Fruit fly (Drosophila melanogaster) whole organism, embryonic: Measurements from ENCODE around the gene Mrp5.

Experiments used
- Bdp1 ChIP-seq: fragments of 200-800 bp; sonication (Bioruptor generic); optimal IDR thresholded peaks from 3 replicates; lab custom pipeline; 2016; ENCODE audit warnings: missing biosample characterization, missing genetic modification characterization
- CG1024 ChIP-seq: fragments of 200-800 bp; sonication (Bioruptor generic); IDR thresholded peaks from 2 replicates; pipeline ENCODE4 v1.3.6; 2022; ENCODE audit warnings: missing biosample characterization, missing genetic modification characterization
- CG10462 ChIP-seq: fragments of 200-800 bp; sonication (Bioruptor generic); optimal IDR thresholded peaks from 2 replicates; lab custom pipeline; 2016; ENCODE audit warnings: missing biosample characterization, missing genetic modification characterization
- CG10543 ChIP-seq: fragments of 200-800 bp; sonication (Bioruptor generic); optimal IDR thresholded peaks from 3 replicates; lab custom pipeline; 2017; ENCODE audit warnings: missing biosample characterization, mild to moderate bottlenecking, missing genetic modification characterization, moderate library complexity
- CG12769 ChIP-seq: fragments of 200-800 bp; sonication (Bioruptor generic); optimal IDR thresholded peaks from 2 replicates; lab custom pipeline; 2019; ENCODE audit warnings: missing biosample characterization, mild to moderate bottlenecking, missing genetic modification characterization, moderate library complexity
- CG14860 ChIP-seq: fragments of 200-800 bp; sonication (Bioruptor generic); IDR thresholded peaks from 3 replicates; pipeline ENCODE4 v1.3.6; 2022; ENCODE audit warnings: missing biosample characterization, missing genetic modification characterization; ENCODE audit not compliant: partially characterized antibody
- CG1529 ChIP-seq: fragments of 200-800 bp; sonication (Bioruptor generic); optimal IDR thresholded peaks from 3 replicates; lab custom pipeline; 2018; ENCODE audit warnings: missing biosample characterization, missing genetic modification characterization
- CG16815 ChIP-seq: fragments of 200-800 bp; sonication (Bioruptor generic); optimal IDR thresholded peaks from 3 replicates; lab custom pipeline; 2017; ENCODE audit warnings: missing biosample characterization, mild to moderate bottlenecking, missing genetic modification characterization
- CG17359 ChIP-seq: fragments of 200-800 bp; sonication (Bioruptor generic); optimal IDR thresholded peaks from 3 replicates; lab custom pipeline; 2018; ENCODE audit warnings: missing biosample characterization, mild to moderate bottlenecking, missing genetic modification characterization, moderate library complexity
- CG18599 ChIP-seq: fragments of 200-800 bp; sonication (Bioruptor generic); optimal IDR thresholded peaks from 3 replicates; lab custom pipeline; 2017; ENCODE audit warnings: missing biosample characterization, missing genetic modification characterization, mild to moderate bottlenecking, moderate library complexity, missing genetic modification reagents
- CG18619 ChIP-seq: fragments of 200-800 bp; sonication (Bioruptor generic); optimal IDR thresholded peaks from 3 replicates; lab custom pipeline; 2017; ENCODE audit warnings: missing biosample characterization, mild to moderate bottlenecking, missing genetic modification characterization
- CG30020 ChIP-seq: fragments of 200-800 bp; optimal IDR thresholded peaks from 2 replicates; lab custom pipeline; 2019; ENCODE audit warnings: missing biosample characterization, mild to moderate bottlenecking, missing genetic modification characterization, moderate library complexity
- CG33213 ChIP-seq: fragments of 200-800 bp; sonication (Bioruptor generic); optimal IDR thresholded peaks from 3 replicates; lab custom pipeline; 2016; ENCODE audit warnings: missing biosample characterization, missing genetic modification characterization
- CG33557 ChIP-seq: fragments of 200-800 bp; sonication (Bioruptor generic); optimal IDR thresholded peaks from 2 replicates; lab custom pipeline; 2019; ENCODE audit warnings: missing biosample characterization, mild to moderate bottlenecking, missing genetic modification characterization, moderate library complexity
- CG34422 ChIP-seq: fragments of 200-800 bp; sonication (Bioruptor generic); IDR thresholded peaks from 3 replicates; pipeline ENCODE4 v1.3.6; 2022; ENCODE audit warnings: missing biosample characterization, missing genetic modification characterization
- CG6175 ChIP-seq: fragments of 200-800 bp; sonication (Bioruptor generic); IDR thresholded peaks from 3 replicates; pipeline ENCODE4 v1.3.6; 2022; ENCODE audit warnings: missing biosample characterization, missing genetic modification characterization
- CG7745 ChIP-seq: fragments of 200-800 bp; sonication (Bioruptor generic); optimal IDR thresholded peaks from 2 replicates; lab custom pipeline; 2018; ENCODE audit warnings: missing biosample characterization, mild to moderate bottlenecking, missing genetic modification characterization, moderate library complexity
- Chrac-16 ChIP-seq: fragments of 200-800 bp; sonication (Bioruptor generic); optimal IDR thresholded peaks from 3 replicates; lab custom pipeline; 2016; ENCODE audit warnings: missing biosample characterization, missing genetic modification characterization
- Dek ChIP-seq: fragments of 200-800 bp; sonication (Bioruptor generic); optimal IDR thresholded peaks from 3 replicates; lab custom pipeline; 2019; ENCODE audit warnings: missing biosample characterization, mild to moderate bottlenecking, missing genetic modification characterization, moderate library complexity
- Dfd ChIP-seq, 2 experiments: fragments of >200 bp; optimal IDR thresholded peaks; 2 replicates each; lab custom pipeline; 2017; ENCODE audit warnings: missing biosample characterization in 2 of 2, missing genetic modification characterization in 2 of 2
- Gsc ChIP-seq: fragments of 200-800 bp; sonication (Bioruptor generic); IDR thresholded peaks from 2 replicates; pipeline ENCODE4 v1.3.6; 2022; ENCODE audit warnings: missing biosample characterization, missing genetic modification characterization
- HmgD ChIP-seq: fragments of 200-800 bp; sonication (Bioruptor generic); optimal IDR thresholded peaks from 3 replicates; lab custom pipeline; 2016; ENCODE audit warnings: missing biosample characterization, missing genetic modification characterization
- Lim3 ChIP-seq: fragments of 200-800 bp; sonication (Bioruptor generic); IDR thresholded peaks from 2 replicates; pipeline ENCODE4 v1.3.6; 2022; ENCODE audit warnings: missing biosample characterization, missing genetic modification characterization
- Lpt ChIP-seq: fragments of >200 bp; optimal IDR thresholded peaks from 2 replicates; lab custom pipeline; 2018; ENCODE audit warnings: missing biosample characterization, missing genetic modification characterization
- Med ChIP-seq: fragments of 200-800 bp; sonication (Bioruptor generic); peaks from one replicate; lab custom pipeline; 2016; ENCODE audit warnings: missing biosample characterization, missing genetic modification characterization, mild to moderate bottlenecking, inconsistent platforms, moderate library complexity
- Meics ChIP-seq: fragments of 200-800 bp; sonication (Bioruptor generic); optimal IDR thresholded peaks from 2 replicates; lab custom pipeline; 2017; ENCODE audit warnings: missing biosample characterization, mild to moderate bottlenecking, missing genetic modification characterization
- Pdp1 ChIP-seq, 2 experiments: fragments of 200-800 bp; sonication (Bioruptor generic); optimal IDR thresholded peaks; 3 replicates each; lab custom pipeline; 2016; ENCODE audit warnings: missing biosample characterization in 2 of 2, missing genetic modification characterization in 2 of 2, mild to moderate bottlenecking in 1 of 2, moderate library complexity in 1 of 2
- Scr ChIP-seq: fragments of 200-800 bp; sonication (Bioruptor generic); IDR thresholded peaks from 2 replicates; pipeline ENCODE4 v1.3.6; 2022; ENCODE audit warnings: missing biosample characterization, missing genetic modification characterization; ENCODE audit not compliant: partially characterized antibody
- Sin3A ChIP-seq: fragments of >200 bp; optimal IDR thresholded peaks from 2 replicates; lab custom pipeline; 2018
- abd-A ChIP-seq: fragments of 200-800 bp; sonication (Bioruptor generic); optimal IDR thresholded peaks from 3 replicates; lab custom pipeline; 2019; ENCODE audit warnings: missing biosample characterization, mild to moderate bottlenecking, missing genetic modification characterization, moderate library complexity
- ash1 ChIP-seq: fragments of 200-800 bp; sonication (Bioruptor generic); optimal IDR thresholded peaks from 2 replicates; lab custom pipeline; 2018; ENCODE audit warnings: missing biosample characterization, mild to moderate bottlenecking, missing genetic modification characterization
- ato ChIP-seq: fragments of 200-800 bp; sonication (Bioruptor generic); IDR thresholded peaks from 2 replicates; pipeline ENCODE4 v1.3.6; 2022; ENCODE audit warnings: missing biosample characterization, missing genetic modification characterization; ENCODE audit not compliant: partially characterized antibody
- bcd ChIP-seq: fragments of 200-800 bp; sonication (Bioruptor generic); optimal IDR thresholded peaks from 2 replicates; lab custom pipeline; 2017; ENCODE audit warnings: missing biosample characterization, mild to moderate bottlenecking, missing genetic modification characterization
- caup ChIP-seq: fragments of 200-800 bp; sonication (Bioruptor generic); optimal IDR thresholded peaks from 3 replicates; lab custom pipeline; 2017; ENCODE audit warnings: missing biosample characterization, mild to moderate bottlenecking, missing genetic modification characterization, moderate library complexity; ENCODE audit not compliant: severe bottlenecking
- chinmo ChIP-seq: fragments of 200-800 bp; sonication (Bioruptor generic); IDR thresholded peaks from 4 replicates; pipeline ENCODE4 v1.3.6; 2022; ENCODE audit warnings: missing biosample characterization, missing genetic modification characterization; ENCODE audit not compliant: partially characterized antibody
- cwo ChIP-seq: fragments of 200-800 bp; sonication (Bioruptor generic); optimal IDR thresholded peaks from 3 replicates; lab custom pipeline; 2017; ENCODE audit warnings: missing biosample characterization, missing genetic modification characterization, mild to moderate bottlenecking, moderate library complexity, missing genetic modification reagents
- danr ChIP-seq: fragments of 200-800 bp; sonication (Bioruptor generic); IDR thresholded peaks from 2 replicates; pipeline ENCODE4 v1.3.6; 2022; ENCODE audit warnings: missing biosample characterization, missing genetic modification characterization
- ewg ChIP-seq: fragments of 200-800 bp; sonication (Bioruptor generic); optimal IDR thresholded peaks from 3 replicates; lab custom pipeline; 2017; ENCODE audit warnings: mild to moderate bottlenecking, missing biosample characterization, missing genetic modification reagents, missing genetic modification characterization
- exex ChIP-seq: fragments of 200-800 bp; sonication (Bioruptor generic); optimal IDR thresholded peaks from 4 replicates; lab custom pipeline; 2018; ENCODE audit warnings: missing biosample characterization, mild to moderate bottlenecking, missing genetic modification characterization, moderate library complexity
- gem ChIP-seq: fragments of 200-800 bp; sonication (Bioruptor generic); optimal IDR thresholded peaks from 2 replicates; lab custom pipeline; 2019; ENCODE audit warnings: missing biosample characterization, mild to moderate bottlenecking, missing genetic modification characterization, moderate library complexity
- grn ChIP-seq: fragments of 200-800 bp; sonication (Bioruptor generic); optimal IDR thresholded peaks from 3 replicates; lab custom pipeline; 2017; ENCODE audit warnings: missing biosample characterization, missing genetic modification characterization
- sd ChIP-seq: fragments of 200-800 bp; sonication (Bioruptor generic); optimal IDR thresholded peaks from 3 replicates; lab custom pipeline; 2018; ENCODE audit warnings: missing biosample characterization, mild to moderate bottlenecking, missing genetic modification characterization, moderate library complexity
- sens ChIP-seq: fragments of 200-800 bp; sonication (Bioruptor generic); peaks from one replicate; lab custom pipeline; 2016; ENCODE audit warnings: missing biosample characterization, missing genetic modification characterization
- slbo ChIP-seq: fragments of 200-800 bp; sonication (Bioruptor generic); IDR thresholded peaks from 2 replicates; pipeline ENCODE4 v1.3.6; 2022; ENCODE audit warnings: missing biosample characterization, missing genetic modification characterization
- sr ChIP-seq: fragments of 200-800 bp; sonication (Bioruptor generic); IDR thresholded peaks from 3 replicates; pipeline ENCODE4 v1.3.6; 2022; ENCODE audit warnings: missing biosample characterization, missing genetic modification characterization
- tin ChIP-seq: fragments of 200-800 bp; sonication (Bioruptor generic); optimal IDR thresholded peaks from 3 replicates; lab custom pipeline; 2016; ENCODE audit warnings: missing biosample characterization, missing genetic modification characterization
- tio ChIP-seq: fragments of 200-800 bp; sonication (Bioruptor generic); optimal IDR thresholded peaks from 2 replicates; lab custom pipeline; 2017; ENCODE audit warnings: missing biosample characterization, missing genetic modification characterization, inconsistent platforms
- twi ChIP-seq: fragments of 200-800 bp; optimal IDR thresholded peaks from 2 replicates; lab custom pipeline; 2019; ENCODE audit warnings: missing biosample characterization, mild to moderate bottlenecking, missing genetic modification characterization, moderate library complexity
- zfh1 ChIP-seq: fragments of 200-800 bp; sonication (Bioruptor generic); IDR thresholded peaks from 3 replicates; pipeline ENCODE4 v1.3.6; 2022; ENCODE audit warnings: missing biosample characterization, missing genetic modification characterization

Mrp5 gene

DNA sequence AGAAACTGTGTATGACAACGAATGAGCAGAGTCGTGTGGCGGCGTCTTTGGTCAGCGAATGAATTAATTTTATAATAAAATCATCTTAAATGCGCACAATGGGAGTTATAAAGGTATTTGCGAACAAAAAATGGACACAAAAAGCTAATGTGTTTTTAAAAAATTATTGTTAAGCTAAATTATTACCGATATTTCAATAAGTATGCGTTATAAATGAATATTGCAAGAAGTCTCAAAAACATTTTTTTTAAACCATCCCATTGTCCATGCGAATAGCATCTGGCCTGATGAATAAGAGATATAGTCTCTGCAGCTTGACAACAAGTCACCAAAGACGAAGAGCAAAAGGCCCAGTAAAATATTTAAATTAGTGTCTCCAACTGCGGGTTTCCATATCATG lies 44.5 kb downstream of the Mrp5 start (continued):
- no peak for TF ChIP-seq CG30020
- TF ChIP-seq ewg (GFP tag; lab: Kevin White, UChicago), result peak; percentile 46
- no peak for TF ChIP-seq Sin3A (lab: Kevin White, UChicago)
- TF ChIP-seq tin, result peak; percentile 7
- no peak for TF ChIP-seq CG18619 (GFP tag; lab: Kevin White, UChicago)
- TF ChIP-seq CG10462 (GFP tag; lab: Kevin White, UChicago), result no peak
- TF ChIP-seq CG17359 (tag; lab: Kevin White, UChicago), result peak; percentile 84
- no peak for TF ChIP-seq CG1529 (GFP tag; lab: Kevin White, UChicago)
- TF ChIP-seq caup, result peak; percentile 28
- no peak for TF ChIP-seq HmgD (GFP tag; lab: Kevin White, UChicago)
- no peak for TF ChIP-seq CG14860 (GFP tag; lab: Robert Waterston, UW)
- no peak for TF ChIP-seq CG1024 (GFP tag; lab: Robert Waterston, UW)
- TF ChIP-seq twi (tag; lab: Kevin White, UChicago), result no peak
- no peak for TF ChIP-seq CG7745 (tag; lab: Kevin White, UChicago)
- TF ChIP-seq ash1 (GFP tag; lab: Kevin White, UChicago), result no peak
- no peak for TF ChIP-seq Lpt
- TF ChIP-seq tio (GFP tag; lab: Kevin White, UChicago), result peak; percentile 14
- peak; percentile 71 for TF ChIP-seq Meics (GFP tag; lab: Kevin White, UChicago)
- TF ChIP-seq Dfd (GFP tag; optimal IDR thresholded peaks at IDR 0.05; lab: Kevin White, UChicago), result no peak

DNA sequence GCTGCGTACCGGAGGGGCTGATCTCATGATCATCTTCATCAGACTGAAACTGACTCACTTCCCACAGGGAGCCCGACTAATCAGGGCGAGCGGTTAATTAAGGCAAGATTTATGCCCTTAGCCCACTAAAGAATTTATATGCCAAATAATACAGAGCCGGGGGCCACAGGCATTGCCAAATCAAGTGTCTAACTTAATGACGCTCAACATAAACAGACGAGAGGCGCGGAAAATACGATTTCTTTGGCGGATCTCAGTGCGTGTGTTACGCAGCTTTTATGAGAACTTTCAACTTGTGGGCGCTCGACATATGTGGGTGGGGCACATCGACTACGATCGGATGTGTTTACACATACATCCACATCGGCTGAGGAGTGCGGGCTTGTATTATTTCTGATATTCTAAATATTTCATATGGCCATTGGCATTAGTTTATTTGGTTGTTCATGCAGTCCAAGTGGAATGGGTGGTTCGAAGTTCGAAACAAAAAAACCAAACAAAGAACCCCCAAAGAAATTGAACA lies 48.6 kb downstream of the Mrp5 start:
- TF ChIP-seq sens (GFP tag; lab: Kevin White, UChicago), result peak; percentile 70
- TF ChIP-seq Pdp1 (GFP tag; optimal IDR thresholded peaks at IDR 0.05; lab: Kevin White, UChicago), result peak in 1 of 2 experiments; percentile 30
- no peak for TF ChIP-seq bcd (GFP tag; lab: Kevin White, UChicago)
- TF ChIP-seq abd-A (tag; lab: Kevin White, UChicago), result peak; percentile 77
- TF ChIP-seq chinmo (GFP tag; lab: Robert Waterston, UW), result 0 out of 4 replicates have a peak, but pooled peaks have one; percentile 24
- TF ChIP-seq CG16815, result no peak
- peak; percentile 10 for TF ChIP-seq CG10543
- no peak for TF ChIP-seq Chrac-16 (GFP tag; lab: Kevin White, UChicago)
- peak; percentile 76 for TF ChIP-seq CG12769 (tag; lab: Kevin White, UChicago)
- peak; percentile 19 for TF ChIP-seq CG18599 (GFP tag; lab: Kevin White, UChicago)
- TF ChIP-seq zfh1 (GFP tag; lab: Robert Waterston, UW), result no peak
- TF ChIP-seq Scr (GFP tag; lab: Robert Waterston, UW), result 0 out of 2 replicates have a peak, but pooled peaks have one; percentile 10
- no peak for TF ChIP-seq ato (GFP tag; lab: Robert Waterston, UW)
- peak; percentile 76 for TF ChIP-seq sd (tag; lab: Kevin White, UChicago)
- no peak for TF ChIP-seq Bdp1 (GFP tag; lab: Kevin White, UChicago)
- TF ChIP-seq Med, result peak; percentile 62
- TF ChIP-seq sr (GFP tag; lab: Robert Waterston, UW), result peak; percentile 59; the same call in 2 of the 3 replicates

DNA sequence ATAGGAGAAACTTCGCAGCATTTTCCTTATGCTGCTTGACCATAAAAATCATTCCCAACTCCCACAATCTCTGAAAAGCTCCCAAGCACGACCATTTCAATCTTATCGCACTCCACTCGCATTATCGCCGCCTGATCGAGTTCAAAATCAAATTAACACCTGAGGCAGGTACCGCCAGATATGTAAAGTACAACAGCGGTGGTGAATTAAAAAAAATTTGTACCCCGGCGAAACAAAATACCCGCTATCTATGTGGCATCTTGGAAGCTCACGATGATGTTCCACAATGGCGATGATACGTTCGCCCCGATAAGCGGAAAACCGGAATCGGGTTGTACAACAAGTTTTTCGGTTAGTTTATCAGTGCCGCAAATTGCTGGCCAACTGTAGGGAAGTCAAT lies 49.1 kb downstream of the Mrp5 start:
- TF ChIP-seq cwo (no peak), CG34422 (GFP tag; lab: Robert Waterston, UW) (no peak), CG33213 (GFP tag; lab: Kevin White, UChicago) (no peak), grn (GFP tag; lab: Kevin White, UChicago) (peak; percentile 90), CG33557 (GFP tag; lab: Kevin White, UChicago) (no peak), Dek (tag; lab: Kevin White, UChicago) (no peak), exex (peak; percentile 76), CG6175 (GFP tag; lab: Robert Waterston, UW) (peak; percentile 58; the same call in 1 of the 3 replicates), Lim3 (GFP tag; lab: Robert Waterston, UW) (peak; percentile 8; the same call in 1 of the 2 replicates), CG1529 (GFP tag; lab: Kevin White, UChicago) (no peak), slbo (GFP tag; lab: Robert Waterston, UW) (no peak), Gsc (GFP tag; lab: Robert Waterston, UW) (no peak), gem (tag; lab: Kevin White, UChicago) (no peak), danr (GFP tag; lab: Robert Waterston, UW) (no peak)
